Worm (Caenorhabditis elegans) whole organism, L4 larva: ENCODE measurements around the gene Y38F2AR.3.

Experiments
- F44E2.7 ChIP-seq: fragments of 200-800 bp; sonication (Bioruptor generic); IDR thresholded peaks from 2 replicates; pipeline ENCODE4 v2.1.2; 2022; ENCODE audit warnings: missing genetic modification characterization, missing compliant biosample characterization
- ZK546.5 ChIP-seq, 2 experiments: sonication (generic microtip); optimal IDR thresholded peaks; 2 replicates each; lab custom pipeline; 2017; ENCODE audit warnings: missing biosample characterization in 2 of 2, missing genetic modification characterization in 2 of 2
- ama-1 ChIP-seq: fragments of 150-350 bp; optimal IDR thresholded peaks from 2 replicates; lab custom pipeline; 2014; ENCODE audit warnings: inconsistent platforms, mixed read lengths
- ceh-82 ChIP-seq: sonication (generic microtip); optimal IDR thresholded peaks from 2 replicates; lab custom pipeline; 2017; ENCODE audit warnings: missing biosample characterization, missing genetic modification characterization
- lim-7 ChIP-seq: fragments of 200-800 bp; sonication (Bioruptor generic); IDR thresholded peaks from 2 replicates; pipeline ENCODE4 v1.3.6; 2022; ENCODE audit warnings: missing genetic modification characterization, missing compliant biosample characterization
- lin-39 ChIP-seq: fragments of 150-350 bp; optimal IDR thresholded peaks from 2 replicates; lab custom pipeline; 2014; ENCODE audit warnings: missing biosample characterization, missing genetic modification reagents, missing genetic modification characterization
- nhr-11 ChIP-seq: fragments of 150-350 bp; optimal IDR thresholded peaks from 2 replicates; lab custom pipeline; 2014; ENCODE audit warnings: missing biosample characterization, missing genetic modification characterization
- nhr-25 ChIP-seq: sonication (generic microtip); optimal IDR thresholded peaks from 2 replicates; lab custom pipeline; 2017; ENCODE audit warnings: missing genetic modification characterization, mild to moderate bottlenecking, missing compliant biosample characterization, antibody characterized with exemption, moderate library complexity, borderline replicate concordance; ENCODE audit not compliant: insufficient read depth
- pha-4 ChIP-seq, 2 experiments: fragments of 150-350 bp in 1 of 2; fragments of 200-800 bp in 1 of 2; sonication (Bioruptor generic) in 1 of 2; IDR thresholded peaks in 1 of 2; optimal IDR thresholded peaks in 1 of 2; 2 replicates each; pipeline versions ENCODE4 v1.3.6 to Lab custom; 2014 to 2022; ENCODE audit warnings: missing genetic modification characterization in 2 of 2, missing genetic modification reagents in 2 of 2, missing biosample characterization in 1 of 2, missing compliant biosample characterization in 1 of 2
- skn-1 ChIP-seq: fragments of 150-350 bp; optimal IDR thresholded peaks from 2 replicates; lab custom pipeline; 2014; ENCODE audit warnings: missing biosample characterization, missing genetic modification characterization
- vab-7 ChIP-seq: fragments of 200-800 bp; sonication (Bioruptor generic); IDR thresholded peaks from 2 replicates; pipeline ENCODE4 v1.3.6; 2022; ENCODE audit warnings: missing genetic modification reagents, missing genetic modification characterization, missing compliant biosample characterization

DNA sequence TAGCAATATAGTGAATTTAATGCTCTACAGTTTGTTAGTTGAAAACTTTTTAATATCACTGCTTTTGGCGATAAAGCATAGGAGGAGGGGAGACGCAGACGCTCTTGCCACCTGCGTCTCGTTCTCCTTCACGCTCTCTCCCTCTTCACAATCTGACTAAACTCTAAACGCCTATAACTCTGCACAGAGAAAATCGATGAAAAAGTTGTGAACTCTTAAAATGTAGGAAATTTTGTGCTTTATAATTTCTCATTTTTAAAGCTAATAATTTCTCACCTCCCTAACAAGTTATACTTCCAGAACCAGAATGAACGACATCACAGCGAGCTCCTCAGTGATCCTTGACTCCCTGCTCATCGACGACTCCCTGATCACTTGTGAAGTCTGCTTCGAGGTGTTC is 48.9 kb downstream of the Y38F2AR.3 start, which contains the start of gene C45G7.4:
- no peak for TF ChIP-seq nhr-25
- no peak for TF ChIP-seq ceh-82 (tag; lab: Kevin White, UChicago)
- TF ChIP-seq F44E2.7 (GFP tag; lab: Robert Waterston, UW): no peak
- no peak for TF ChIP-seq pha-4 (GFP tag; IDR thresholded peaks at IDR 0.05; lab: Robert Waterston, UW)
- no peak for TF ChIP-seq pha-4 (tag; optimal IDR thresholded peaks at IDR 0.05; lab: Kevin White, UChicago)
- no peak for TF ChIP-seq lin-39 (tag; lab: Kevin White, UChicago)
- no peak for TF ChIP-seq ZK546.5 (tag; optimal IDR thresholded peaks at IDR 0.05; lab: Kevin White, UChicago)
- no peak for TF ChIP-seq vab-7
- TF ChIP-seq lim-7 (GFP tag; lab: Robert Waterston, UW): no peak
- TF ChIP-seq nhr-11 (tag; lab: Kevin White, UChicago): no peak
- TF ChIP-seq skn-1 (tag; lab: Kevin White, UChicago): no peak
- TF ChIP-seq ama-1 (lab: Kevin White, UChicago): no peak
